Worm (Caenorhabditis elegans) whole organism, L1 larva: ENCODE measurements around the gene srx-120.

Experiments
- ces-1 ChIP-seq: fragments of 150-350 bp; optimal IDR thresholded peaks from 2 replicates; lab custom pipeline; 2014; ENCODE audit warnings: missing biosample characterization, missing genetic modification reagents, missing genetic modification characterization
- fkh-8 ChIP-seq: sonication (generic microtip); optimal IDR thresholded peaks from 2 replicates; lab custom pipeline; 2016; ENCODE audit warnings: mild to moderate bottlenecking, missing genetic modification characterization, missing compliant biosample characterization
- pag-3 ChIP-seq: sonication (generic microtip); optimal IDR thresholded peaks from 2 replicates; lab custom pipeline; 2017; ENCODE audit warnings: missing genetic modification characterization, mild to moderate bottlenecking, missing compliant biosample characterization, antibody characterized with exemption, borderline replicate concordance; ENCODE audit not compliant: insufficient read depth
- tlp-1 ChIP-seq: fragments of 150-350 bp; optimal IDR thresholded peaks from 2 replicates; lab custom pipeline; 2014; ENCODE audit warnings: missing biosample characterization, missing genetic modification characterization
- zag-1 ChIP-seq: fragments of 150-350 bp; optimal IDR thresholded peaks from 2 replicates; lab custom pipeline; 2014; ENCODE audit warnings: missing biosample characterization, missing genetic modification characterization

DNA sequence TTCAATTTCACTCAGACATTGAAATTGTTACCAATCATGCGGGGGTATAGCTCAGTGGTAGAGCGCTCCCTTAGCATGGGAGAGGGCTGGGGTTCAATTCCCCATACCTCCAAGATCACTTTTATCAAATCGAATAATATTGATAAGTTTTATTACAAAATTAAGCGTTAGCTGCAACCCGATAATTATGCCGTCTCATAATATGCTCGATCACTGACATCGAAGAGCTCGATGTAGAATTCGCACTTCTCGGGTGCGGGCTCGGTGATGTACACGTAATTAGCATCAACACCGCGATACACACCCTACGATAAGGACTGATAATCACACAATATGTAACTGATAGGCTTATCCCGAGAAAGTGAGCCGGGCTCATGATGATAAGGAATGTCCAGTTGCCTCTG lies 11.5 kb downstream of the srx-120 start:
- no peak for TF ChIP-seq fkh-8 (tag; lab: Kevin White, UChicago)
- TF ChIP-seq tlp-1 (tag; lab: Kevin White, UChicago): no peak
- no peak for TF ChIP-seq ces-1 (GFP tag; lab: Kevin White, UChicago)
- no peak for TF ChIP-seq zag-1 (tag; lab: Kevin White, UChicago)
- TF ChIP-seq pag-3 (tag; lab: Kevin White, UChicago): no peak
